Worm (Caenorhabditis elegans): Measurements from ENCODE around the gene Y39E4B.13.

DNA sequence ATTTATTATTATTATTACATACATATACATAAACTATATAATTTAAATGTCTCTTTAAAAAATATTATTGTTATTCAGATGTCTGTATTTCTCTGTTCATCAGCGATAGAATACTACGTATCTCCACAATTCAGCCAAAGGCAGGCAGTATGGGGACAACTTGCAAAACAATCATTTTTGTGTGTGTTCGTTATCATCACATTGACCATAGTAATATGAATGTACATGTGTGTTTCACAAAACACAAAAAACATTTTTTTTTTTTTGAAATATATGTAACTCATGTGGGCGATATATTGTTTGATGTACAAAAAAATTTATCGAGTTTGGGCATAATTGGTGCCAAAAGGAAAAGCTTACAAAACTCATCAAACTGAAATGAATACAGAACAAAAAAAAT lies 21.5 kb upstream of the Y39E4B.13 start:
- TF ChIP-seq him-1 (tag; optimal IDR thresholded peaks at IDR 0.05): no peak
- TF ChIP-seq dao-5 (tag; optimal IDR thresholded peaks at IDR 0.05): no peak
- peak; percentile 25 for TF ChIP-seq W03F9.2 (tag; optimal IDR thresholded peaks at IDR 0.05)
